Worm (Caenorhabditis elegans) whole organism, midembryonic: Measurements from ENCODE around the gene ZK328.6.

Experiments used
- T22C8.4 ChIP-seq: fragments of 200-800 bp; sonication (Bioruptor generic); IDR thresholded peaks from 2 replicates; pipeline ENCODE4 v1.3.6; 2022; ENCODE audit warnings: missing genetic modification characterization, missing compliant biosample characterization
- cog-1 ChIP-seq: sonication (generic microtip); optimal IDR thresholded peaks from 2 replicates; lab custom pipeline; 2016; ENCODE audit warnings: missing genetic modification characterization, missing compliant biosample characterization
- flt-1 ChIP-seq: fragments of 200-800 bp; sonication (Bioruptor generic); IDR thresholded peaks from 2 replicates; pipeline ENCODE4 v1.3.6; 2022; ENCODE audit warnings: missing genetic modification characterization, missing compliant biosample characterization
- klf-2 ChIP-seq: fragments of 200-800 bp; sonication (Bioruptor generic); conservative IDR thresholded peaks from 2 replicates; pipeline ENCODE4 v1.3.6; 2022; ENCODE audit warnings: missing genetic modification reagents, missing genetic modification characterization, missing compliant biosample characterization
- med-1 ChIP-seq: sonication (generic microtip); optimal IDR thresholded peaks from 2 replicates; lab custom pipeline; 2017; ENCODE audit warnings: missing genetic modification characterization, mild to moderate bottlenecking, missing compliant biosample characterization, antibody characterized with exemption, missing genetic modification reagents; ENCODE audit not compliant: insufficient read depth
- ref-1 ChIP-seq: fragments of 200-800 bp; sonication (Bioruptor generic); conservative IDR thresholded peaks from 2 replicates; pipeline ENCODE4 v1.3.6; 2022; ENCODE audit warnings: missing genetic modification reagents, missing genetic modification characterization, missing compliant biosample characterization
- tab-1 ChIP-seq: fragments of 200-800 bp; sonication (Bioruptor generic); IDR thresholded peaks from 2 replicates; pipeline ENCODE4 v1.3.6; 2022; ENCODE audit warnings: missing genetic modification characterization, missing compliant biosample characterization
- ztf-23 ChIP-seq: fragments of 200-800 bp; sonication (Bioruptor generic); IDR thresholded peaks from 2 replicates; pipeline ENCODE4 v1.3.6; 2022; ENCODE audit warnings: missing genetic modification reagents, missing genetic modification characterization, missing compliant biosample characterization
- ztf-29 ChIP-seq: fragments of 200-800 bp; sonication (Bioruptor generic); IDR thresholded peaks from 2 replicates; pipeline ENCODE4 v1.3.6; 2022; ENCODE audit warnings: missing genetic modification reagents, missing genetic modification characterization, missing compliant biosample characterization

DNA sequence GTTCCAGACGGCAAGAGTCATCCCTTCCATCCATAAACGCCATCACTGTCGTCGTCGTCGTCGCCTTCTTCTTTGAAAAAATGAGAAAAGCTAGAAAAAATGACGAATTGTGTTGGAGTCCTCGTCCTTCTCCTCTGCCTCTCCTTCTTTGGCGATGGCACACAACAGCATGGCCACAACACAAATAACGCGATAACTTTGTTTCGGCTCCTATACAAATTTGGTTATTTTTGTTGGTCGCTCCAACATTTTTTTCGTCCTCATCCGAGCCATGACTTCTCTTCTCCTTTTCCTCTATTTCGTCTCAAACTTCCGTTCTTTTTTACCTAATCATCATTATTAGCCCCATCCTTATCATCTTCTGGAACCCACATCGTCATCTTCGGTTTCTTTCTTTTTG lies 38.3 kb downstream of the ZK328.6 start:
- no peak for TF ChIP-seq ztf-29 (GFP tag; lab: Robert Waterston, UW)
- no peak for TF ChIP-seq klf-2
- TF ChIP-seq tab-1 (GFP tag; lab: Robert Waterston, UW), result no peak
- TF ChIP-seq flt-1 (GFP tag; lab: Robert Waterston, UW), result 0 out of 2 replicates have a peak, but pooled peaks have one; percentile 37
- TF ChIP-seq T22C8.4 (GFP tag; lab: Robert Waterston, UW), result no peak
- TF ChIP-seq med-1 (GFP tag; lab: Kevin White, UChicago), result no peak
- TF ChIP-seq ztf-23 (GFP tag; lab: Robert Waterston, UW), result no peak
- no peak for TF ChIP-seq cog-1
- TF ChIP-seq ref-1 (GFP tag; lab: Robert Waterston, UW), result no peak
